Worm (Caenorhabditis elegans): ENCODE measurements around the gene unc-130.

The unc-130 gene

ce11 chrII:11238869-11239647 lies 42.7 kb upstream of the unc-130 start, which contains the start of the genes rpn-9 and T06D8.9 (continued):
- TF ChIP-seq atf-7 (tag; optimal IDR thresholded peaks at IDR 0.05) = no peak
- TF ChIP-seq F22D6.2 (tag; optimal IDR thresholded peaks at IDR 0.05) = no peak
- no peak for TF ChIP-seq F52B5.7 (tag; optimal IDR thresholded peaks at IDR 0.05)
- TF ChIP-seq ztf-3 (GFP tag; optimal IDR thresholded peaks at IDR 0.05) = no peak
- TF ChIP-seq lin-54 (GFP tag; optimal IDR thresholded peaks at IDR 0.05) = peak; percentile 87
- peak; percentile 90 for TF ChIP-seq madf-6 (GFP tag; IDR thresholded peaks at IDR 0.05)
- TF ChIP-seq unc-130 (GFP tag; optimal IDR thresholded peaks at IDR 0.05) = peak; percentile 70
- peak; percentile 57 for TF ChIP-seq tlf-1 (GFP tag; optimal IDR thresholded peaks at IDR 0.05)
- no peak for TF ChIP-seq unc-62 (GFP tag; optimal IDR thresholded peaks at IDR 0.05)
- no peak for TF ChIP-seq K11D2.4 (GFP tag; IDR thresholded peaks at IDR 0.05)
- no peak for TF ChIP-seq nfya-1 (tag; optimal IDR thresholded peaks at IDR 0.05; ENCODE audit: borderline replicate concordance, insufficient read depth)
- TF ChIP-seq hmg-1.2 (GFP tag; IDR thresholded peaks at IDR 0.05) = peak; percentile 95
- TF ChIP-seq tbx-9 (tag; optimal IDR thresholded peaks at IDR 0.05; ENCODE audit: borderline replicate concordance) = no peak
- no peak for TF ChIP-seq egrh-3 (GFP tag; IDR thresholded peaks at IDR 0.05)
- no peak for TF ChIP-seq fkh-3 (tag; optimal IDR thresholded peaks at IDR 0.05)
- TF ChIP-seq nhr-120 (GFP tag; IDR thresholded peaks at IDR 0.05) = no peak
- TF ChIP-seq F55B11.4 (tag; optimal IDR thresholded peaks at IDR 0.05; ENCODE audit: borderline replicate concordance, insufficient read depth) = no peak
- TF ChIP-seq aptf-3 (GFP tag; IDR thresholded peaks at IDR 0.05) = no peak
- TF ChIP-seq F23B12.7 (tag; optimal IDR thresholded peaks at IDR 0.05; ENCODE audit: insufficient read depth) = peak; percentile 90
- peak; percentile 29; the same call in 1 of the 2 replicates for TF ChIP-seq attf-6 (GFP tag; IDR thresholded peaks at IDR 0.05)
- TF ChIP-seq lir-1 (GFP tag; conservative IDR thresholded peaks at IDR 0.05) = peak; percentile 58; the same call in 1 of the 2 replicates
- no peak for TF ChIP-seq hrde-1 (tag; optimal IDR thresholded peaks at IDR 0.05; ENCODE audit: borderline replicate concordance)
- TF ChIP-seq Y95B8A.8 (GFP tag; IDR thresholded peaks at IDR 0.05) = peak; percentile 77; the same call in 1 of the 2 replicates
- no peak for TF ChIP-seq ztf-26 (tag; optimal IDR thresholded peaks at IDR 0.05)
- peak; percentile 21 for TF ChIP-seq ZK185.1 (tag; optimal IDR thresholded peaks at IDR 0.05; ENCODE audit: poor library complexity, severe bottlenecking)
- TF ChIP-seq ztf-6 (GFP tag; IDR thresholded peaks at IDR 0.05) = no peak
- TF ChIP-seq snpc-4 (GFP tag; optimal IDR thresholded peaks at IDR 0.05) = peak; percentile 17
- TF ChIP-seq snpc-4 (tag; optimal IDR thresholded peaks at IDR 0.05) = peak; percentile 70 to 80 (median 76)
- TF ChIP-seq ets-4 (GFP tag; optimal IDR thresholded peaks at IDR 0.05) = no peak
- no peak for TF ChIP-seq F57C9.4 (tag; optimal IDR thresholded peaks at IDR 0.05)
- TF ChIP-seq ama-1 (optimal IDR thresholded peaks at IDR 0.05) = no peak
- no peak for TF ChIP-seq ama-1 (GFP tag; optimal IDR thresholded peaks at IDR 0.05)
- no peak for TF ChIP-seq bed-2 (GFP tag; IDR thresholded peaks at IDR 0.05)
- no peak for TF ChIP-seq egl-44 (GFP tag; IDR thresholded peaks at IDR 0.05)
- TF ChIP-seq Y79H2A.3 (GFP tag; conservative IDR thresholded peaks at IDR 0.05) = no peak
- peak; percentile 88 for TF ChIP-seq dox-1 (GFP tag; IDR thresholded peaks at IDR 0.05)
- no peak for TF ChIP-seq T07F8.4 (tag; optimal IDR thresholded peaks at IDR 0.05)
- no peak for TF ChIP-seq nhr-27 (tag; optimal IDR thresholded peaks at IDR 0.05)
- peak; percentile 77 for TF ChIP-seq ztf-18 (tag; optimal IDR thresholded peaks at IDR 0.05)
- TF ChIP-seq lin-40 (tag; optimal IDR thresholded peaks at IDR 0.05) = no peak
- no peak for TF ChIP-seq sdz-38 (tag; optimal IDR thresholded peaks at IDR 0.05)
- peak; percentile 48 for TF ChIP-seq K12H6.12 (tag; optimal IDR thresholded peaks at IDR 0.05)
- no peak for TF ChIP-seq Y56A3A.18 (GFP tag; IDR thresholded peaks at IDR 0.05)
- TF ChIP-seq D2030.7 (GFP tag; IDR thresholded peaks at IDR 0.05) = peak; percentile 89
- TF ChIP-seq let-526 (GFP tag; IDR thresholded peaks at IDR 0.05) = 0 out of 2 replicates have a peak, but pooled peaks have one; percentile 20
- TF ChIP-seq let-607 (tag; optimal IDR thresholded peaks at IDR 0.05) = no peak
- TF ChIP-seq nhr-80 (tag; optimal IDR thresholded peaks at IDR 0.05) = peak; percentile 64
- TF ChIP-seq ztf-28 (GFP tag; IDR thresholded peaks at IDR 0.05) = no peak

Data from whole organism, young adult.